Fruit fly (Drosophila melanogaster) whole organism, larva: ENCODE measurements around the gene Sptr.
A peak's percentile ranks its signal among the peaks of the same experiment; 100 is the strongest.

Experiments used
- noc ChIP-seq: fragments of 200-800 bp; sonication (Bioruptor generic); optimal IDR thresholded peaks from 3 replicates; lab custom pipeline; 2019; ENCODE audit warnings: missing biosample characterization, mild to moderate bottlenecking, missing genetic modification characterization, moderate library complexity

The Sptr gene

DNA sequence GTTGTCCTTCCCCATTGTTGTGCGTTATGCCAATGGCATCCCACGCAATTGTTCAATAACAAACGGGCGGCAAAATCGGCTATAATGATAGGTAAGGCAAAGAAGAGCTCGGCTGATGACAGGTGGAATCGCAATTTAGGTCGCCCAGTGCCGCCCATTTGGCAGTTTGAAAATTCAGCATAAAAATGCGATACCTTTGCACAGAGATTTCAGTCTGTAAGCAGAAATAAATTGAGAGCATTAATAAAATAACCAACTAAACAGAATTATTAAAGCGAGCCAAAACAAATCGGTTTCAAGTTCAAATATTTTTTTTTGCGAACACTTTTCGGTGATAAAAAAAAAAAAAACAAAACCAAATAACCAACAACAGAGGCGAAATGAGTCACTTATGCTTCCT, 19.4 kb upstream of the Sptr start, which contains the start of gene CG33223:
TSS of gene CG33223 (minus strand) at position 215 of the 400 bp plus-strand sequence.
- TF ChIP-seq noc (tag; lab: Kevin White, UChicago): no peak

DNA sequence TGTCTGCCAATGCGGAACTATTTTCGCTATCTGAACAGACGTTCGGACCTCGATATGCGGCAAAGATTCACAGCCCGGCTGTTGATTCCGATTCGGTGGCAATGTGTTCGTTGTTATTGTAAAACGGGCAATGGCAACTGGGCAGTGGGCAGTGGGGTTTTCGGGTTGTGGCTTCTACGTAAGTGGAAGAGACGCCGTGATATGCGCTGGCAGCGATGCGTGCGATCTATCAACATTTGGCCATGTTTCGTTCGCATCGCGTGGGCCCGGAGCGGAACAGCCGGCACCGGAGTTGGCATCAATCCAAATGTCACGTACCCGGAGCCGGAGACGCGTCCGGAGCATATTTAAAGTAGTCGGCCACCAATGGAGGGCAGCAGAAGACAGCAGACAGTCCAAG, 17.2 kb upstream of the Sptr start, which contains the start of gene Cp38:
TSS of gene Cp38 (plus strand) at position 376 of the 400 bp plus-strand sequence.
- TF ChIP-seq noc (tag; lab: Kevin White, UChicago): no peak

DNA sequence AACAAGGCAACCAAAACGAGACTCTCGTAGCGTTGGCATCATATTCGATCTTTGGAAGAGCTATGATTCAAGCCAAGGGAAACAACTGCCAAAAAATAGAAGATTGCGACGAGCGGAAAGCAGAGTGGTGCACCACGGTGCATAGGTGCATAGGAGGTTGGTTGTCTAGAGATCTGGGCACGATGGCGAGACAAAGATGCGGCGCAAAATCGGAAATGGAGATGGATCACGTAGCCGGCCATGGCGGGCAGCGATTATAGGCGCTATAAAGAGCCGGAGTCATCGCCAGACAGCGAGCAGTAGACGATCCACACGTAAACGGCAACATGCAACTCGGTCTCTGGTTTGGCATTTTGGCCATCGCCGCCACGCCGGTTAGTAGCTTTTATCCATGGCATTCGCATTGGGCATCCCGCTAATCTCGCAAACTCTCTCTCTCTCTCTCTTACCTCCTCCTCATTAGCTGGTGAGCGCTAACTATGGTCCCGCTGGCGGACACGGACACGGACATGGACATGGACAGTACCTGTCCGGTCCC, 14.9 kb upstream of the Sptr start, which contains the start of gene Cp36:
TSS of gene Cp36 (plus strand) at position 289 of the 538 bp plus-strand sequence.
- TF ChIP-seq noc (tag; lab: Kevin White, UChicago): no peak

DNA sequence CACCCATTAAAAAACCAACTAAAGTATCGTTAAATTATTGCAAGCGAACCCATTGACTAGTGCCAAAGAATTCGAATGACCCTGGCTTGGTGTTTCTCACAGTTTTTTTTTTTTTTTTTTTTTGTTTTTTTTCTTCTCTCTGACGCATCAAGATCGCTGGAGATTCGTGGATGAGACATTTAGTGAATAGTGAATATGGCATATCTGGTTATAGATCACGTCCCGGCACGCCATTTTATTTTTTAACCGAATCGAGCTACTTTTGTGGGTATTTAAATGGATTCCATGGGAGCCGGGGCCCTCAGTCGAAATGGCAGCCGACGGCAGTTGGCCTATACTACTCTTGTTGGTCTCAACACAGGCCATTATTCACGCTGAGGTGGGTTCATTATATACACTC, 12.6 kb upstream of the Sptr start, which contains the start of gene Cp7Fc:
TSS of gene Cp7Fc (plus strand) at position 301 of the 400 bp plus-strand sequence.
- no peak for TF ChIP-seq noc (tag; lab: Kevin White, UChicago)

DNA sequence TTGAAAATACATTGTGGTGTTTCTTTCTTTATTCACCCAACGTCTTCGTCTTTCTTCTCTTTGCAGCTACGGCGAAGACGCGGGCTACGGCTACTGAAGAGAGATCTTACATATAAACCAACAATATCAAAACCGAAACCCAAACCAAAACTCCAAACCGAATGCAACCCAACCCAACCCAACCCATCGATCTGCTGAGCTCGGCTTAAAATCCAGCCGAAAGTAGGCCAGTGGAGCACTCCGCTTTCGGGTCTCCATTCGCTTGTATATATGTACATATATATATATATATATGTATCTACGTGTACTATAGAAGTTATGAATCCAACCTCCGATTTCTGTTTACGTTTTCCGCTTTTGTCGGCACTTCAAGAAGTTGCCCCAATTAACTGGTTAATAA, 11.4 kb upstream of the Sptr start:
- no peak for TF ChIP-seq noc (tag; lab: Kevin White, UChicago)

DNA sequence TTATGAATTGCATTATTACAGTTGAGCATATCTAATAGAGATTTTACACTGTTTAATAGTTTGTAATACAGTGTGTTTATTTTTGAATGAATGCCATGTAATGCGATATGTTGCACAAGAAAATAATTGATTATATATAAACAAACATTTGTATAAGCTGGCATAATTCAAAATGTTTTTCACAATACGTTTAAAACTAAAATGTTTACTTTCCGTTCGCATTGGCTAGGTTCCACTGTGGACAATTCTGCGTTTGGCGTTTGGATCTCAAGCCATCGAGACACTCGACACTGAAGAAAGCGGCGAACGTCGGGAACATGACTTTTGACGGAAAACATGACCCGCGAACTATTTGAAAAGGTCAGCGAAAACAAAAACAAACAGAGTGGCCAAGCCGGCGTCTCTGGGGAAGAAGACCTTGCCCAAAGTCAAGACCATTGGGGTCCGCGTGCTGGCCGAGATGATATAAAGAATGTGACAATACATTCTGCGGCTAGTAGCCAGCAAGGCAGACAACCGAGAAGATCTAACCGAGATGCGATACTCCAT, 9.2 kb upstream of the Sptr start, which contains the start of gene Cp7Fb:
TSS of gene Cp7Fb (plus strand) at position 499 of the 549 bp plus-strand sequence.
- no peak for TF ChIP-seq noc (tag; lab: Kevin White, UChicago)

DNA sequence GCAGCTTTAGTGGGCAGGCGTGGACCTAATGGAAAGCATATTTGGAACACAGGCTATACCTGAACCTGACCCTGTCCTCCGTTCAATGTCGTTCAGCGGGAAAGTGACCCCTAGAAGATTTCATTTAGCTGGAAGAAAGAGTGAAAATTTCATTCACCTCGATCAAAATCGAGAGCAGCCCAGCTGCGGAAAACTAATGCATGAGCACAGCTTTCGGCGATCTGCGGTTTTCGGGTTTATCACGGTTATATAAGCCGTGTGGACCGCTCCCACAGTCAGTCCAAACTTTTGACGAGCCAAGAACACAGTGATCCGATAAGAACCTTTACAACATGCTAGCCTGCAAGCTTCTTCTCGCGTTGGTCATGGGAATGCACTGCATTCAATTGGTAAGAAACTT, 6.3 kb upstream of the Sptr start, which contains the start of gene Cp7Fa:
TSS of gene Cp7Fa (plus strand) at position 301 of the 400 bp plus-strand sequence.
- TF ChIP-seq noc (tag; lab: Kevin White, UChicago): no peak

DNA sequence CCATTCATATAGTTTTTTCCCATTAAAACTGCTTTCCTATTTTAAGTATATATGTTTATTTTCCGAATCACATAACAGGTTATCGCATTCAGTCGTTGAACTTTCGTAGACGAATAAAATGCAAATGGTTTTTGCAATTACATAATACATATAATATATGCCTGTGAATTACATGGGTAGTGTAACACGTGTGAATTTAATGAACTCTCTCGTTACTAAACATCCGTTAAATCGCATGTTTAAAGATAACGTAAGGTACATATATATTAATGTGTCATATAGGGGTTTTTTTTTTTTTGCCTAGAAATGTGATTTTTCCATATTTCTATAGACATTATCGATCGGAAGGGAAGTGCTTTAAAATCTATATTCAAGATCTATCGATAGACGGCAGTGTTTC, 5.4 kb upstream of the Sptr start:
- TF ChIP-seq noc (tag; lab: Kevin White, UChicago): no peak

DNA sequence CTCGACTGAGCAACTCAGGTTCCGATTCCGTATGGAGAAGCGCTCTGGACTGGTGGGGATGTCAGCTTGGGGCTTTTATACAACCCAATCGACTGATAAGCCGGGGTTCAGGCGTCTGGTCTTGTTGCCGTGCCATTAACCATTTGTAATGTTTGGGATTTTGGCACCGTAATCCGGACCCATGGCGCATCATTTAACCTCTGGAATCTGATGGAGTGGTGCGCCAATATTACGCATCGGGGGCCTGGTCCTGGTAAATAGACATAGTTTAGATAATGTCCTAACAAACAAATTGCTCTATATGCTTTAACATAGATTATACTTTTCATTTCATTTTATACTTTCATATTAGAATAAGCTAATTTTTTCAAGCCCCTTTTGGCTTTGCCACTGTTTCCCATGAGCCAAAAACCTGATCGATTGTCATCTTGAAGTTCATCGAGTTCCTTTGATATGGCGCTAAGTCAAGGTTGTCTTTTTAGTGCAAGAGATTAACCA, 4.8 kb upstream of the Sptr start, which contains the start of gene CG12116:
TSS of gene CG12116 (minus strand) at position 51 of the 498 bp plus-strand sequence.
- peak; percentile 40 for TF ChIP-seq noc (tag; lab: Kevin White, UChicago)

DNA sequence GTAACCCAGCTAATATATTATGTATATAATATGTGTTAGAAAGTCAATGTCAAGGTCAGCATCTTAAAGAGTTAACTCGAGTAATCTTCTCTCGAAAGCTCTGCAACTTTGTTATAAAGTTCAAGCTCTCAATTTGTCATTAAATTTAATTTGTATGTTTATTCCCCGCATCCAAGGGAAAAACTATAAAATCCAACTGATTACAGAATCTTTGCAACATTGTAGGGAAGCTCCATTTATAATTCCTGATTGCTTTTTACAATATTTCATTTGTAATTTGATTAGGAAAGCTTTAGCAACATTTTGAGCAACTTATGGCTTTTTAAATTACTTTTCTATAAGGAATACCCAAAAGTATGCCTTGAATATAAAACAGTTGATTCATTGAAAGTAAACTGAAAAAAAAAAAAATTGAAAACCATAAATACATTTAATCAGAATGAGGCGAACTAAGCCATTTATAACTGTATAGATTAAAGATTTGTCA, 2.5 kb upstream of the Sptr start:
- no peak for TF ChIP-seq noc (tag; lab: Kevin White, UChicago)

DNA sequence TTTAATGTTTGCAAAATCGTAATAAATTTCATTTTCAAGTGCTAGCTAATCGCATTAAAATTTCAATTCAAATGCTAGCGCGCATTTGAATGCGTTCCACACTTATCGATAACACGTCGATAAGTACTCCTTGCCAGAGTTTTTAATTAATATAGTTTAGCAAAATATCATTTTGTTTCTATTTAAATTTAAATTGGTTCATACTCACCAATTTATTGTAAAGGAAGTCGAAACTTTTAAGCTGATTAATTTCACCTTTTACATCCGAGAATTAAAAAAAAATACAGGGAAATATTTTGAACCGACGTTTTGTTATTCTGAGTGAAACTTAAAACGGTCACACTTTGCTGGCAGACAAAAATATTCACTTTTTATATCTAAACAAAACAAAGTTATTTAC, 3.1 kb downstream of the Sptr start, which contains the start of gene Es2:
TSS of gene Es2 (plus strand) at position 333 of the 400 bp plus-strand sequence.
- no peak for TF ChIP-seq noc (tag; lab: Kevin White, UChicago)

DNA sequence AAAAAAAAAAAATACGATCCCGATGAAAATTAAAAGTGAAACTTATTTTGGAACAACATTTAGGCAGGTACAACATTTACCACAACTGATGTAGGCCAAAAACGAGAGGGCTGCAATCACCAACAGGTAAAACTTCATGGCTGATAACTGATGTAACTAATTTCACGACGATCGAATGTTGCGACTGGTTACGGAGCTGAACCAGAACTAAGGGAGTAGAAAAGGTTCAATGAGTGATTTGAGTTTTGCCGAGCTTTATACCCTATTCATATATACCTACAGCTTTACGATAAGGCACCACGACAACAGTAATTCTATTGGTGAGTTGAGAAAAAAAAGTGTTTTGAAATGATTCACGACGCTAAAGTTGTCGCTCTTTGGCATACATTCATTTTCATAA, 3.6 kb downstream of the Sptr start, which contains the start of gene CG15347:
TSS of gene CG15347 (minus strand) at position 213 of the 400 bp plus-strand sequence.
- no peak for TF ChIP-seq noc (tag; lab: Kevin White, UChicago)

DNA sequence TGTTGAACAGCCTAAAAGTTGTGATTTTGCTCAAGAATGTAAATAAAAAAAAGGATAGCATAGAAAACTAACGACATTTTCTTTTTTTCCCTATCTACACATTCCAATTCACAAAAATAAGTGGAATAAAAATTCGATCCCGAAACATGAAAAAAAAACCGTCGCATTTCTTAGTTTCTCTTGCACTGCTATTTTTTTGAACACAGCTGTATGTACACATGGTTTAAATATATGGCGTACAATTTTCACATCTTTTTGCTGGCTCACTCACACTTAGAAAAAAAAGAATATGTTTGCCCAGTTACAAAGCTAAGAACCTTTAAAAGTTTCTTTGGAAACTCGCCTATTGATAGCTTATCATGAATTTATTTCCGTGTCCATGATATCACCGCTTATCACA, 4.0 kb downstream of the Sptr start:
- no peak for TF ChIP-seq noc (tag; lab: Kevin White, UChicago)

DNA sequence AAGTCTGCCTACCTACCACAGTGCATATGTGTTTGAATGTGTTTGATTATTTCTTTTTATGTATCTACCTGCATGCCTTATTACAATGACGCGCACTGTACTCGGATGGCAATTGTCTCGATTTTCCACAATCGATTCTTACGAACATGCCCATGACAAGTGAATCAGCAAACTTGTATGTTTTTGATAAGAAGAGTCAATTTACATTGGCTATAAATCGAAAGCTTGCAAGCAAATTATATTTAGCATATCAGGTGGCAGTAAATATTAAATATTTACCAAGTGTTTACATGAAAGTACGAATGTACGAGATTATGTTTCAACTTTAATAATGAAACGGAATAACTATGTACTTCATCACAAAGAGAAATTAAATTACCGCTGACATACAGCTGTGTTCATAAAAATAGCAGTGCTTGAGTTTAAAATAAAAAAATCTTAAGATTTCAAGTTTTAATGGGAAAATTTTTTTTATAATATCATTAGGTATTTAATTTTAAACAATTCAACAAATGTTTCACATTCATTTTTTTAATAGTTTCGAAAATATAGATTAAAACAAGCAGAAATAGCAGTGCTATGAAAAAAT, 4.7 kb downstream of the Sptr start:
- no peak for TF ChIP-seq noc (tag; lab: Kevin White, UChicago)

DNA sequence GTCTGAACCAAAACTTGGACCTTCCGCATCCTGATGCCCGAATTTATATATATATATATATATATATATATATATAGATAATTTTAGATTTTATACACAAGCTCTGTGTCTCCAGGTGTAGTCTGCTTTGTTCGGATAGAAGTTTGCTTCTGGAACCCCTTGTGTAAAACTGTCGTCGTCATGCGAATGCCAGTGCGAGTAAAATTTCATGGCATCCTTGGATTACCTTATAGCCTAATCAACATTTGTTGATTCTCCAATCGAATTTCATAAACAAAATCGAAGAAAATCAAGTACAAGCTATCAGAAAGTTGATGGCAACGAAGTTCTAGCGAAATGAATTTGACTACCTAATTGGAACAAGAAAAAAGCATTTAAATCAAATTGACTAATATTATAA, 6.7 kb downstream of the Sptr start, which contains the start of gene CG32713:
TSS of gene CG32713 (minus strand) at position 101 of the 400 bp plus-strand sequence.
- no peak for TF ChIP-seq noc (tag; lab: Kevin White, UChicago)

DNA sequence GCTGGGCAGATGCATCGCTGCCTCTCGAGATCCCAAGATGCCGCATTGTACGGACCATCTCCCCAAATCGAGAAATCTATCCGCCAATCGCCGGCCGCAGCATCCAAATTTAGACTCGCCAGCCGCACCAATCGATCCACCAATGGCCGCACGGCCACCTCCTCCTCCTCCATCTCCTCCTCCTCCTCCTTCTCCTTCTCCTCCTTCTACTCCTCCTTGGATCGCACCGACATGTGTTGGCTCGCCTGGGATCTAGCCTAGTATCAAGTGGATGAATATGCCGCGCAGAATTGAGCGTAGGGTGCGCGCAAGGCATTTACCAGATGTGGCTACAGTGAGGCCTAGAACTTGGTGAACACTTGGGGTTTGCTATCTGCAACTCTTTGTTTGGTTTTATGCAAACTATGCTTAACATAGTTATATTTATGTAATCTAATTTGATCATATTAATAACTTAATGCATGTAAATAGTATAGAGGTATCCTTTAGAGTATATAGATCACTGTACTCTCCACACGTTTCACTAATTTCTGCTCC, 9.2 kb downstream of the Sptr start, which contains the start of gene org-1:
TSS of gene org-1 (minus strand) at position 51 of the 537 bp plus-strand sequence.
- peak; percentile 27 for TF ChIP-seq noc (tag; lab: Kevin White, UChicago)
